Fruit fly (Drosophila melanogaster): ENCODE data around the gene Irp-1A.

The Irp-1A gene

DNA sequence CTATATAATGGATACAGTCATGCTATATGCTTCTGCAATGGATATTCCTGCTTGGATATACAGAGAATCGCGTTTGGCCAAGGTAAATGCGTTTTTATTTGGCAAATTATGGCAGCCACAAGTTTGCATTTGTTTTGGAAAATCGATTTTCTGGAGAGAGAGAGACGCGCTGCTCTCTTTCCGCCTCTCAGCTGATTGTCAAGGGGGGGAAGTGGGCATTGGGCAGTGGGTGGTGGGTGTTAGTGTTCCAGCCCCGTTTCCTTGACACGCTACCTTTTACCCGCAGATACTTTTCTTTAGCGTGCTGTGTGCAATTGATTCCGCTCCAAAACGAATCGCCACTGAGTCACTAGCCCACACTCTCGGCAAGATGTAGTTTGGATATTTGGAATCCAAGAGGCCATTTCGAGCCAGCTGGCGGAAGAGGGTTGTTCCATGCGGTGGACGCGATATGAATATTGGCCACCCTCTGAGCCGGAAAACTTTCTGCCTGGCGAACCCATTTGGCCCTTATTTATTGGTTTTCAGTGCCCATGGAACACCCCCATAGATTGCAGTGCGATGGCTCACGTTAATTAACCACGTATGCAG lies 30.9 kb upstream of the Irp-1A start:
- TF ChIP-seq pan (optimal IDR thresholded peaks at IDR 0.05): no peak
- peak; percentile 27 for TF ChIP-seq Dll (optimal IDR thresholded peaks at IDR 0.05)

DNA sequence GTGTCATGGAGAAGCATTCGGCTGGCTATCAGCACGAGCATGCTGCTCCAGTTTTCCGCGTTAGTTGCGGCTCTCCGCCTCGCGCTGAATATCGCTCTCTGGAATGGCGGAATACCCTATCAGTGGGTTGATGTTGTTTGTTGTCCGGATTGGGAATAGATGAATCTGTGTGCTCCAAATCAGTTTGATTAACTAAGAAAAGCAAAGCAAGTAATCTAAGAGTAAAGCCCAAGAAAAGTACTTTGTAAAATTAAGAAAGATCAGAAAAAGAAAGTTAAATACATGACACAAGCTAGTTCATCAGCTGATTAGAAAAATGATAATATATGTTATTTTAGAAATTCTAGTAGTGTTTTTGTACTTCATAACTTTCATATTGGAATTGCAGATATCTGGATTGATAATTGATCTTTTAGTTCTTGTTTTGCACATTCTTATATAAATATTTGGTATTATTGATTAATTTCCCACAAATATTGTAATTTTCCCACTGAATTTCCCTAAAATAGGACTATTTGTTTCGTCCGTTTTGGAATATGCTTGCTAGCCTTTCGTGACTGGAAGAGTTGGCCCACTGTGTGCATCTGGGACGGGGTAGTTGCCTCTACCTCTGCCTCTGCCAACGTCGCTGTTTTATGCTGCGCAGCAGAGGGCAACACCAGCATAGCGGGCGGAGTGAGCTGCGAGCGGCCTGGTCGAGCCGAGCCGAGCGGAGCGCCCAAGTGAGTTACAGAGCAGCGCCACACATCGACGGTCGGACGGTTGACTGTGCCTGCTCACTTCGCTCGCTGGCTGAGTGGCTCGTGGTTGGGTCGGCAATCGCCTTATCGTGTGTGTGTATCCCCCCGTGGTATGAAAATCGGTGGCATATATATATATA lies 29.7 kb upstream of the Irp-1A start:
- TF ChIP-seq Dll (optimal IDR thresholded peaks at IDR 0.05) (peak; percentile 61), CG8478 (optimal IDR thresholded peaks at IDR 0.05) (no peak), psq (optimal IDR thresholded peaks at IDR 0.05) (no peak), pan (optimal IDR thresholded peaks at IDR 0.05) (no peak)

DNA sequence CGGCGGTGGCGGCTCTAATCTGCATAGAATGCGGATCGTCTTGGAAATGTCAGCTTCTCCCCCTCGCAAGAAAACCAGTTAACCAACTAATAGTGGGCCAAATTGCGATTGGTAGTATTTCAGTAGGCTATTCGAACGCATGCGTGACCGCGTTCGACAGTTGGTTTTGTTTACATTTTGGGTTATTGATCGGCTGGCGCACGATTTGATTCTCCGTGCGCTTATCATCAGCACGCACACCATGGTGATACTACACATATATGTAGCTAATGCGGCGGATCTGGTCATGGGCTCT lies 29.2 kb upstream of the Irp-1A start:
- TF ChIP-seq EcR (GFP tag; optimal IDR thresholded peaks at IDR 0.05): no peak
- TF ChIP-seq pan (optimal IDR thresholded peaks at IDR 0.05): no peak
- TF ChIP-seq usp (GFP tag; optimal IDR thresholded peaks at IDR 0.05): no peak
- TF ChIP-seq psq (optimal IDR thresholded peaks at IDR 0.05): no peak
- TF ChIP-seq Dll (optimal IDR thresholded peaks at IDR 0.05): no peak
- no peak for TF ChIP-seq CG8478 (optimal IDR thresholded peaks at IDR 0.05)

DNA sequence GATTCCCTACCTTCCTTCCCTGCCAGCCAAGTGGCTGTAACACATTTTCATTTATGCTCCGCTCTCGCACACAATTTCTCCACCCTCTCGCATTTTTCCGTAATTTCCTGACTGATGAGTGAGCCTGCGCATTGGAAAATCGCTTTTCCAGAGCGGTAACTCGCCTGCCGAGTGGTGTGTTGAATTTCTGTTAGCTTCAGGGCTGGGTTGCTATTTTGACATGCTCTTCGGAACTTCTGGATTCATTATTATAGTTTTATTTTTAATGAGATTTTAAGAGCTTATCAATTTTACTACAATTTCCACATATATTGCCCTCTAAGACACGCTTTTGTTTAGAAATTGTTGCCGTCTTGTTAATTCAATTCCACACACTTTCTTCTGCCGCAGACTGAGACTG lies 28.5 kb upstream of the Irp-1A start:
- TF ChIP-seq CG8478 (optimal IDR thresholded peaks at IDR 0.05): no peak
- no peak for TF ChIP-seq EcR (GFP tag; optimal IDR thresholded peaks at IDR 0.05)
- TF ChIP-seq psq (optimal IDR thresholded peaks at IDR 0.05): no peak
- TF ChIP-seq pan (optimal IDR thresholded peaks at IDR 0.05): no peak

- TF ChIP-seq usp (GFP tag; optimal IDR thresholded peaks at IDR 0.05): no peak
- TF ChIP-seq EcR (GFP tag; optimal IDR thresholded peaks at IDR 0.05): no peak
- TF ChIP-seq Dll (optimal IDR thresholded peaks at IDR 0.05): no peak
- no peak for TF ChIP-seq pan (optimal IDR thresholded peaks at IDR 0.05)
- no peak for TF ChIP-seq CG8478 (optimal IDR thresholded peaks at IDR 0.05)
- no peak for TF ChIP-seq psq (optimal IDR thresholded peaks at IDR 0.05)
These were observed 27.3 kb upstream of the Irp-1A start for dm6 chr3R:22751698-22752097.

DNA sequence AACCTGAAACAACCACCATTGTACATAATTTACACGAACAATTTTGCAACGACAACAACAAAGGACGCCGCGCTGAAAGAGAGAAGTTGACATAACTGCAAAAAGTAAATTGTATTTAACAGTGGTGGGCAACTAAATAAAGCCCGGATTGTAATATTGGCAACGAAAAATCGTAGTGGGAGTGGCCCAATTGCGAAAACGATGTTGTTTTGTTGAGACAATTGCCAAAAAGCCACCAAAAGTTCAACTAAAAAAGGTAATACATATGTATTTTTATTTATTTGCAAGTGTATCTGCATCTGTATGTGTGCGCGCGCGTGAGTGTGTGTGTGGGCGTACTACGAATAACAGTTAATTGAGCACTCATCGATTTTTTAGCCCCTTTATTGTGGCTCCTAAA lies 26.7 kb upstream of the Irp-1A start:
- TF ChIP-seq pan (optimal IDR thresholded peaks at IDR 0.05) (no peak), psq (optimal IDR thresholded peaks at IDR 0.05) (no peak)

dm6 chr3R:22750534-22750947 lies 26.2 kb upstream of the Irp-1A start, which contains the start of the genes rumi, CG7029 and Usp12-46:
TSS of gene rumi (minus strand) at chr3R:22750597.
TSS of gene CG7029 (plus strand) at chr3R:22750901.
TSS of gene Usp12-46 (plus strand) at chr3R:22750901.
- TF ChIP-seq psq (optimal IDR thresholded peaks at IDR 0.05) (no peak), Dll (optimal IDR thresholded peaks at IDR 0.05) (no peak), usp (GFP tag; optimal IDR thresholded peaks at IDR 0.05) (no peak), CG8478 (optimal IDR thresholded peaks at IDR 0.05) (no peak), EcR (GFP tag; optimal IDR thresholded peaks at IDR 0.05) (no peak), pan (optimal IDR thresholded peaks at IDR 0.05) (no peak)

- TF ChIP-seq usp (GFP tag; optimal IDR thresholded peaks at IDR 0.05) (no peak), CG8478 (optimal IDR thresholded peaks at IDR 0.05) (no peak), pan (optimal IDR thresholded peaks at IDR 0.05) (no peak), EcR (GFP tag; optimal IDR thresholded peaks at IDR 0.05) (no peak), psq (optimal IDR thresholded peaks at IDR 0.05) (no peak), Dll (optimal IDR thresholded peaks at IDR 0.05) (no peak)
These were observed 25.7 kb upstream of the Irp-1A start for dm6 chr3R:22750039-22750438.

DNA sequence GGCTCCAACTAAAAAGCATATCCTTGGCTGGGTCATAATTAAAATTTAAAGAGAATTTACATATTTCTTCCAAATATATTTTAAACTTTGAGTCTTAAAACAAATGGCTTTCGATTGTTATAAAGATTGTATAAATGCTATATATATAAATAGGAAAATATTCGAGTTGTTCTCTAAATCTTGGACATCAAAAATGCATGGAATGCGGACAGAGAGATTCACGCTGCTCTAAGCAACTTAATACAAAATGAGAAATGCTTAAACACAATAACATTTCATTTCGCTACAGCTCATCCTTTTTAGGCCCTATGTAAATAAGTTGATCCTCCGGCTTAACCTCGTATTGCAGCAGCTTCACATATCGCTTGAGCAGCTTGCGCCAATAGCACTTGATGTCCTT lies 24.6 kb upstream of the Irp-1A start, which contains the start of gene CG31139:
CG31139 (minus strand) TSS at position 101 of the 400 bp plus-strand sequence.
- TF ChIP-seq Dll (optimal IDR thresholded peaks at IDR 0.05) (no peak), pan (optimal IDR thresholded peaks at IDR 0.05) (no peak), psq (optimal IDR thresholded peaks at IDR 0.05) (no peak), CG8478 (optimal IDR thresholded peaks at IDR 0.05) (no peak), EcR (GFP tag; optimal IDR thresholded peaks at IDR 0.05) (no peak), usp (GFP tag; optimal IDR thresholded peaks at IDR 0.05) (no peak)

DNA sequence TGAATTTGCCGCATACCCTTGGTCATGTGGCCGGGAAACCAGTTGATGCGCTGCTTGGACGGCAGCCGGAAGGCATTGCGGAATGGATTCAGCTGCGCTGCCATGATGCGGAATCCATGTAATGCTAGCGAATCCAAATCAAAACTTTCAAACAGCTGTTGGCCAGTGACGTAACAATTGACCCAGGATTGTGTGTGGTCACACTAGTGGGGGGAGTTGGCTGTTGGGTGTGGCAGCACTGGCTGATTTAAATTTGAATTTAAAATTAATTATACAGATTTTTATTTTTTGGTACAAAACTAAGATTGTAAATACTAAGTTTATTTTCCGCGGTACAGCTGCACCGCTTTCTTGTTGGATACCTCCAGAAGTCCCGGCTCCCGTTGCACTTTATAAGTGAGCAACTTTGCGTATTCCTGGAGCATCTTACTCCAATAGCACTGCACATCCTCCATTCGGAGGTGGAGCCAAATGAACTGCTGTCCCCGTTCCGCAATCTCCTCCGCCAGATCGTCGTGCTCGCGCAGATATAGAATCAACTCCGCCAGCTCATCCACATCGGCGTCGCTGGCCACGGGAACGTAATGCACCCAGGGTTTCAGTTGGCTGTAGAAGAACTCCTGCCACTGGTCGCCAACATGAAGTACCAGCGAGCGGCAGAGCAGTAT lies 23.2 kb upstream of the Irp-1A start, which contains the start of gene CG17141:
CG17141 (minus strand) TSS at position 177 of the 668 bp plus-strand sequence.
- TF ChIP-seq psq (optimal IDR thresholded peaks at IDR 0.05) (no peak), EcR (GFP tag; optimal IDR thresholded peaks at IDR 0.05) (no peak), usp (GFP tag; optimal IDR thresholded peaks at IDR 0.05) (no peak), Dll (optimal IDR thresholded peaks at IDR 0.05) (no peak), pan (optimal IDR thresholded peaks at IDR 0.05) (no peak), CG8478 (optimal IDR thresholded peaks at IDR 0.05) (no peak)

dm6 chr3R:22745432-22745831 lies 21.0 kb upstream of the Irp-1A start, which contains the start of the genes vret and HP1c:
TSS of gene vret (minus strand) at chr3R:22745581.
TSS of gene HP1c (plus strand) at chr3R:22745620.
- TF ChIP-seq pan (optimal IDR thresholded peaks at IDR 0.05): no peak
- no peak for TF ChIP-seq EcR (GFP tag; optimal IDR thresholded peaks at IDR 0.05)
- TF ChIP-seq Dll (optimal IDR thresholded peaks at IDR 0.05): no peak
- TF ChIP-seq psq (optimal IDR thresholded peaks at IDR 0.05): no peak
- no peak for TF ChIP-seq CG8478 (optimal IDR thresholded peaks at IDR 0.05)
- no peak for TF ChIP-seq usp (GFP tag; optimal IDR thresholded peaks at IDR 0.05)

DNA sequence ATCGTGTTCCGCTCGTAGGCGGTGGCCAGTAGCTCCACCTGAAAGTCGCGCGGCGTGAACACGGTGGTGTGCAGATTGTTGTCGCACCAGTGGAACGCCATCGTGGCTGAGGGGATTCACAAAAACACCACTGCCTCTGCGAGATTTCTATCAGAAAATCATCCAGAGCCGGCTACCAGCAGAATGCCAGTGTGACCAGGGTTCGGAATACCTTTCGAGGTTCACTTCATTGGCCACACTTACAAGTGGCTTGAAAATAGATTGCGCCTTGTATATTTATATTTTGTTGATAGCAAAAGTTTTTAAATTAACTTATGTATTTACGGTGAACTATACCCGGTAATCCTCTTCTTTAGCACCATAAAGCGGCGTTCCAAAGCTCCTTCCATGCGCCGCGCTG lies 16.5 kb upstream of the Irp-1A start, which contains the start of the genes Dcr-1 and CG6985:
Dcr-1 (minus strand) TSS at position 162 of the 400 bp plus-strand sequence.
CG6985 (plus strand) TSS at position 221 of the 400 bp plus-strand sequence.
- TF ChIP-seq psq (optimal IDR thresholded peaks at IDR 0.05) (no peak), EcR (GFP tag; optimal IDR thresholded peaks at IDR 0.05) (no peak), Dll (optimal IDR thresholded peaks at IDR 0.05) (no peak), CG8478 (optimal IDR thresholded peaks at IDR 0.05) (no peak), pan (optimal IDR thresholded peaks at IDR 0.05) (no peak), usp (GFP tag; optimal IDR thresholded peaks at IDR 0.05) (no peak)

Data from whole organism.